Fruit fly (Drosophila melanogaster) S2 (cell line): ENCODE data around the gene CG16989.

Experiments used
- CG8478 ChIP-seq: fragments of >200 bp; optimal IDR thresholded peaks from 2 replicates; lab custom pipeline; 2018
- CTCF ChIP-seq, 2 experiments: fragments of >200 bp; optimal IDR thresholded peaks; 2 replicates each; lab custom pipeline; 2018

DNA sequence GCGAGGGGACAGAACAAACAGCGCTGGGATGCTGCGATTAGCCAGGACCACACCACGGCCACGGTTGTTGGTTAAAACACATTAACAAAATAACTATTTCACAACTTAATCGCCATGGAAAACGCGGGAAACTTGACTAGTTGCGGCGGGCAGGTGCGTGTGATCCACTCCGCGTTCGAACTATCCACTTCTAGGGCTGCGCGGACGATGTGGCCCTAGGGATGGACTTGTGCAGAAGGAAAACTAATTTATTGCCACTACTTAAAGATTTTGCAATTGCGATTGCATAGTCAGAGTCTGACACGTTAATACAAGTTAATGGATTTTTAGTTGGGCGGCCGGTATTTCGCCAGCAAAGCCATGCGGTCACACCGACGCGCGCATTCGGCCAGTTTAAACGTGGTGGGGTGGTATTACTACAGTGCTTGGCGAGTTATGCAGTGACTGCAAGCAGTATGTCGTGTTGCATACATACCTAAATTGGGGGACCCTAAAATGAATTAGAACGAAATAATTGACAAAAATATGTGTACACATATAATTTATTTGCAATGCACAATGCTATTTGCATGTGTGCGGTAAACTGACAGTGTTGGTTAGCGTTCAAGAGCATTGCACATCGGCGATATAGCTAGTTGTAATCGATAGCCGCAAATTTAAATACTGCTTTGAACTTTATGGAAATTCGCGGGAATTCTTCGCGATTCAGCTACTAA lies 8.4 kb downstream of the CG16989 start, which contains the start of gene Rbf:
- TF ChIP-seq CTCF (optimal IDR thresholded peaks at IDR 0.05; lab: Kevin White, UChicago) (no peak), CG8478 (lab: Kevin White, UChicago) (no peak)
